Worm (Caenorhabditis elegans) whole organism, mixed stage, embryonic: ENCODE measurements around the gene tric-1B.2.

ENCODE experiments used
- M03D4.4 ChIP-seq: sonication (generic microtip); optimal IDR thresholded peaks from 2 replicates; lab custom pipeline; 2017; ENCODE audit warnings: mild to moderate bottlenecking, missing genetic modification characterization, missing compliant biosample characterization
- bed-3 ChIP-seq: fragments of 200-800 bp; sonication (Bioruptor generic); optimal IDR thresholded peaks from 3 replicates; lab custom pipeline; 2018; ENCODE audit warnings: mild to moderate bottlenecking, missing genetic modification characterization, moderate library complexity, missing compliant biosample characterization
- ceh-39 ChIP-seq: fragments of 150-350 bp; optimal IDR thresholded peaks from 2 replicates; lab custom pipeline; 2014; ENCODE audit warnings: missing biosample characterization, missing genetic modification characterization
- ceh-43 ChIP-seq: fragments of 200-800 bp; sonication (Bioruptor generic); optimal IDR thresholded peaks from 2 replicates; lab custom pipeline; 2018; ENCODE audit warnings: mild to moderate bottlenecking, missing genetic modification characterization, moderate library complexity, missing compliant biosample characterization
- ceh-83 ChIP-seq: fragments of 200-800 bp; sonication (Bioruptor generic); optimal IDR thresholded peaks from 2 replicates; lab custom pipeline; 2018; ENCODE audit warnings: mild to moderate bottlenecking, missing genetic modification characterization, missing compliant biosample characterization
- ces-1 ChIP-seq: fragments of 150-350 bp; optimal IDR thresholded peaks from 2 replicates; lab custom pipeline; 2014; ENCODE audit warnings: missing biosample characterization, missing genetic modification reagents, missing genetic modification characterization
- cnd-1 ChIP-seq: fragments of 200-800 bp; sonication (Bioruptor generic); optimal IDR thresholded peaks from 2 replicates; lab custom pipeline; 2018; ENCODE audit warnings: mild to moderate bottlenecking, missing genetic modification characterization, missing compliant biosample characterization
- drap-1 ChIP-seq: fragments of 200-800 bp; sonication (Bioruptor generic); optimal IDR thresholded peaks from 3 replicates; lab custom pipeline; 2018; ENCODE audit warnings: mild to moderate bottlenecking, missing genetic modification characterization, missing compliant biosample characterization
- elt-1 ChIP-seq: sonication (generic microtip); optimal IDR thresholded peaks from 2 replicates; lab custom pipeline; 2017; ENCODE audit warnings: missing genetic modification characterization, mild to moderate bottlenecking, missing compliant biosample characterization, antibody characterized with exemption, moderate library complexity, borderline replicate concordance; ENCODE audit not compliant: insufficient read depth
- elt-3 ChIP-seq: fragments of 150-350 bp; optimal IDR thresholded peaks from 2 replicates; lab custom pipeline; 2014; ENCODE audit warnings: missing biosample characterization, missing genetic modification characterization
- flh-1 ChIP-seq: fragments of 200-800 bp; sonication (Bioruptor generic); optimal IDR thresholded peaks from 2 replicates; lab custom pipeline; 2018; ENCODE audit warnings: mild to moderate bottlenecking, missing genetic modification characterization, moderate library complexity, missing compliant biosample characterization
- ham-2 ChIP-seq: fragments of 200-800 bp; sonication (Bioruptor generic); optimal IDR thresholded peaks from 2 replicates; lab custom pipeline; 2018; ENCODE audit warnings: mild to moderate bottlenecking, missing genetic modification characterization, missing compliant biosample characterization
- lin-13 ChIP-seq: fragments of 150-350 bp; optimal IDR thresholded peaks from 2 replicates; lab custom pipeline; 2014; ENCODE audit warnings: missing biosample characterization, missing genetic modification characterization
- lin-32 ChIP-seq: fragments of 200-800 bp; sonication (Bioruptor generic); optimal IDR thresholded peaks from 2 replicates; lab custom pipeline; 2018; ENCODE audit warnings: mild to moderate bottlenecking, missing genetic modification characterization, missing compliant biosample characterization
- mab-5 ChIP-seq: fragments of 150-350 bp; optimal IDR thresholded peaks from 2 replicates; lab custom pipeline; 2014; ENCODE audit warnings: missing biosample characterization, missing genetic modification characterization
- mep-1 ChIP-seq: fragments of 150-350 bp; optimal IDR thresholded peaks from 2 replicates; lab custom pipeline; 2017; ENCODE audit warnings: missing biosample characterization, missing genetic modification reagents, missing genetic modification characterization, inconsistent platforms
- mls-2 ChIP-seq: sonication (generic microtip); optimal IDR thresholded peaks from 2 replicates; lab custom pipeline; 2016; ENCODE audit warnings: mild to moderate bottlenecking, missing genetic modification characterization, moderate library complexity, missing compliant biosample characterization
- nhr-12 ChIP-seq: fragments of 150-350 bp; optimal IDR thresholded peaks from 2 replicates; lab custom pipeline; 2014; ENCODE audit warnings: missing biosample characterization, missing genetic modification characterization
- nhr-237 ChIP-seq: fragments of 150-350 bp; optimal IDR thresholded peaks from 2 replicates; lab custom pipeline; 2014; ENCODE audit warnings: missing biosample characterization, missing genetic modification characterization
- nhr-28 ChIP-seq: fragments of 150-350 bp; optimal IDR thresholded peaks from 2 replicates; lab custom pipeline; 2014; ENCODE audit warnings: missing biosample characterization, missing genetic modification characterization
- nhr-76 ChIP-seq: sonication (generic microtip); optimal IDR thresholded peaks from 2 replicates; lab custom pipeline; 2017; ENCODE audit warnings: missing biosample characterization, missing genetic modification characterization
- pha-4 ChIP-seq: fragments of 150-350 bp; optimal IDR thresholded peaks from 2 replicates; lab custom pipeline; 2018; ENCODE audit warnings: missing biosample characterization, missing genetic modification reagents, missing genetic modification characterization
- snpc-4 ChIP-seq: fragments of 150-350 bp; optimal IDR thresholded peaks from 2 replicates; lab custom pipeline; 2014; ENCODE audit warnings: missing biosample characterization, missing genetic modification characterization
- sptf-1 ChIP-seq: sonication (generic microtip); optimal IDR thresholded peaks from 2 replicates; lab custom pipeline; 2017; ENCODE audit warnings: mild to moderate bottlenecking, missing genetic modification characterization, moderate library complexity, missing compliant biosample characterization
- tbx-8 ChIP-seq: fragments of 200-800 bp; sonication (Bioruptor generic); optimal IDR thresholded peaks from 2 replicates; lab custom pipeline; 2018; ENCODE audit warnings: mild to moderate bottlenecking, missing genetic modification characterization, moderate library complexity, missing compliant biosample characterization
- unc-120 ChIP-seq: sonication (generic microtip); optimal IDR thresholded peaks from 2 replicates; lab custom pipeline; 2017; ENCODE audit warnings: missing genetic modification characterization, missing compliant biosample characterization; ENCODE audit not compliant: poor library complexity, severe bottlenecking
- unc-39 ChIP-seq: fragments of 150-350 bp; optimal IDR thresholded peaks from 2 replicates; lab custom pipeline; 2014; ENCODE audit warnings: missing biosample characterization, missing genetic modification characterization
- unc-62 ChIP-seq: fragments of 150-350 bp; optimal IDR thresholded peaks from 2 replicates; lab custom pipeline; 2014; ENCODE audit warnings: missing biosample characterization, missing genetic modification reagents, missing genetic modification characterization
- zip-8 ChIP-seq: fragments of 150-350 bp; optimal IDR thresholded peaks from 2 replicates; lab custom pipeline; 2014; ENCODE audit warnings: missing biosample characterization, missing genetic modification characterization
- ztf-11 ChIP-seq: fragments of 150-350 bp; optimal IDR thresholded peaks from 2 replicates; lab custom pipeline; 2014; ENCODE audit warnings: missing biosample characterization, missing genetic modification characterization

Gene tric-1B.2

DNA sequence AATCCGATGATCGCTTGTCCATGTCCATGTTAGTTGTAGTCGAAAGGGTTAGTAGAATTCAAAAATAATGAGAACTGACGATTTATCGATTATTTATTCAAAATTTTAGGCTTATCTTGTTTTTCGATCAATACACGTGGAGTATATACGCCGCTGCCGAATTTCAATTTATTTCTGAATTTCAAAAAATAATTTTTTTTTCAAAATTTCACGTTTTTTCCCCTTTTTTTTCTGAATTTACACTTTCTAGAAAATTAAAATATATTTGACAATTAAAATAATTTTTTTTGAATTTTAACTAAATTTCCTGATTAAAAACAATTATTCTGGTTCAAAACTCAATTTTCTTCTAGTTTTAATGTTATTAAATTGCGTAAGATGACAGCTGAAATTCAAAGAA lies 23.2 kb upstream of the tric-1B.2 start, which contains the start of gene C50E10.1:
Gene C50E10.1 (minus strand): TSS at position 101 of the 400 bp plus-strand sequence.
- TF ChIP-seq drap-1 (GFP tag; lab: Kevin White, UChicago): no peak
- no peak for TF ChIP-seq flh-1 (GFP tag; lab: Kevin White, UChicago)
- no peak for TF ChIP-seq nhr-28 (tag; lab: Kevin White, UChicago)
- no peak for TF ChIP-seq cnd-1 (tag; lab: Kevin White, UChicago)
- TF ChIP-seq elt-1 (tag; lab: Kevin White, UChicago): no peak
- TF ChIP-seq ztf-11 (tag; lab: Kevin White, UChicago): no peak
- no peak for TF ChIP-seq unc-120 (tag; lab: Kevin White, UChicago)
- no peak for TF ChIP-seq mab-5 (tag; lab: Kevin White, UChicago)
- TF ChIP-seq, all 35 proteins: peak for 0

DNA sequence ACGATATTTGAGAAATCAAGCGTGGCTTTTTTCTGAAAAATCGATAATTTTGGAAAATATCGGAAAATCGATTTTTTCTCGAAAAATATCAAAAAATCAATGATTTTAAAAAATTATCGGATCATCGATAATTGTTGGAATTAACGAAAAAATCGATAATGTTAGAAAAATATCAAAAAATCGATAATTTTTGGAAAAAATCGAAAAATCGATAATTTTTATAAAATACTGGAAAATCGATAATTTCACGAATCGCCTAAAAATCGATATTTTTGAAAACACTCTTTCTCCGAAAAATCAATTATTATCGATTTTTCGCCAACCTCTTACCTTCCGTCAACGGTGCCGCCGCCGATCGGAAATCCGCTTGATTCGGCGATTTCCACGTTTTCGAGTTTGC lies 22.0 kb upstream of the tric-1B.2 start:
- TF ChIP-seq unc-120 (tag; lab: Kevin White, UChicago) (no peak), cnd-1 (tag; lab: Kevin White, UChicago) (no peak), ceh-43 (GFP tag; lab: Kevin White, UChicago) (no peak), unc-39 (no peak), lin-13 (tag; lab: Kevin White, UChicago) (no peak), drap-1 (GFP tag; lab: Kevin White, UChicago) (no peak), mab-5 (tag; lab: Kevin White, UChicago) (no peak)

ce11 chrII:12300680-12301079 lies 21.5 kb upstream of the tric-1B.2 start:
- TF ChIP-seq lin-32 (GFP tag; lab: Kevin White, UChicago) (no peak), ceh-83 (GFP tag; lab: Kevin White, UChicago) (no peak), drap-1 (GFP tag; lab: Kevin White, UChicago) (no peak), elt-3 (tag; lab: Kevin White, UChicago) (no peak), cnd-1 (tag; lab: Kevin White, UChicago) (no peak), nhr-76 (tag; lab: Kevin White, UChicago) (no peak), M03D4.4 (tag; lab: Kevin White, UChicago) (no peak), snpc-4 (tag; lab: Kevin White, UChicago) (no peak), unc-62 (no peak), ceh-39 (tag; lab: Kevin White, UChicago) (no peak), zip-8 (tag; lab: Kevin White, UChicago) (no peak), mab-5 (tag; lab: Kevin White, UChicago) (no peak), ces-1 (GFP tag; lab: Kevin White, UChicago) (no peak), ceh-43 (GFP tag; lab: Kevin White, UChicago) (no peak), mls-2 (tag; lab: Kevin White, UChicago) (no peak), ham-2 (GFP tag; lab: Kevin White, UChicago) (no peak), nhr-12 (tag; lab: Kevin White, UChicago) (no peak), pha-4 (tag; lab: Kevin White, UChicago) (no peak), tbx-8 (GFP tag; lab: Kevin White, UChicago) (no peak), nhr-28 (tag; lab: Kevin White, UChicago) (no peak)

DNA sequence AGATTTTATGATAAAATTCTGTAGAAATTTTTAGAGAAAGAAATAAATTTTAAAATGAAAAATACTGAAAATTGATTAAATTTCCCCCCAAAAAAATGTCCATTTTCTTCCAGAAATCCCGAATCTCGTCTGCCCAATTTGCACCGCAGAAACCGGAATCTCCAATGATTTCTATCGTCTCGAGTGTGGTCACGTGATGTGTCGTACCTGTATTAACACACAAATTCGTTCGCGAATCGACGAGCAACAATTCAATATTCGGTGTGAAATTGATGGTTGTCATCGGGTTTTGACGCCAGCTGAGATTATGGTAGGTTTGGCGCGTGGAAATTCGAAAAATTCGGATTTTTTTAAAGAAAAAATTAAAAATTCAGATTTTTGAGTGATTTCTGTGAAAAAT lies 17.4 kb upstream of the tric-1B.2 start:
- TF ChIP-seq ceh-83 (GFP tag; lab: Kevin White, UChicago): no peak
- TF ChIP-seq mep-1 (tag; lab: Kevin White, UChicago): no peak
- TF ChIP-seq bed-3 (GFP tag; lab: Kevin White, UChicago): no peak
- no peak for TF ChIP-seq ztf-11 (tag; lab: Kevin White, UChicago)

ce11 chrII:12289085-12289484 lies 9.9 kb upstream of the tric-1B.2 start, which contains the start of gene Y57A10A.31:
Gene Y57A10A.31, plus strand, starts transcription at chrII:12289385.
- TF ChIP-seq M03D4.4 (tag; lab: Kevin White, UChicago): no peak
- TF ChIP-seq sptf-1 (tag; lab: Kevin White, UChicago): no peak
- no peak for TF ChIP-seq zip-8 (tag; lab: Kevin White, UChicago)
- no peak for TF ChIP-seq ceh-43 (GFP tag; lab: Kevin White, UChicago)
- TF ChIP-seq nhr-237 (tag; lab: Kevin White, UChicago): no peak
- TF ChIP-seq ces-1 (GFP tag; lab: Kevin White, UChicago): no peak
- TF ChIP-seq lin-13 (tag; lab: Kevin White, UChicago): no peak
- no peak for TF ChIP-seq unc-120 (tag; lab: Kevin White, UChicago)
